Worm (Caenorhabditis elegans) whole organism, L4/young adult: ENCODE results near the gene K03B4.9.

Experiments
- W03F9.2 ChIP-seq: fragments of 150-350 bp; optimal IDR thresholded peaks from 2 replicates; lab custom pipeline; 2014; ENCODE audit warnings: missing biosample characterization, missing genetic modification characterization
- dao-5 ChIP-seq: sonication (generic microtip); optimal IDR thresholded peaks from 2 replicates; lab custom pipeline; 2016; ENCODE audit warnings: missing genotype, missing genetic modification characterization, moderate library complexity, missing compliant biosample characterization
- him-1 ChIP-seq: sonication (generic microtip); optimal IDR thresholded peaks from 2 replicates; lab custom pipeline; 2016; ENCODE audit warnings: missing genotype, missing genetic modification reagents, missing genetic modification characterization, missing compliant biosample characterization

DNA sequence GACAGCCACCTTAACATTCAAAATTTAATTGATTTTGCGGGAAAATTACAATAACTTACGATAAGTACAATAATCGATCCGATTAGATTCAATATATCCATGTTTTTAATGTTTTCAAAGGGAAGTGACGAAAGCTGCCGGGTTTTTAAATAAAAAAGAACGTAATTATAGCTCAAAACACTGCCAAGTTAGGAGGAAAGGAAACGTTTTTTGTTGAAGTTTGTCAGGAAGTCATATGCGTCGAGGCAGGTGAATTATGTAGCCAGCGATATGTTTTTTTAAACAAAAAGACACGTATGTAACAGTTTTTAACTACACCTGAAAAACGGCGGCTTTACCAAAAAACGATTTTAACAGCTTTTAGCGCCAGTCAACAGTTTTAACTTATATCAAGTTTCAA is 6.7 kb downstream of the K03B4.9 start, which contains the start of gene srx-73:
- TF ChIP-seq W03F9.2, result no peak
- TF ChIP-seq dao-5 (tag; lab: Kevin White, UChicago), result no peak
- no peak for TF ChIP-seq him-1 (tag; lab: Kevin White, UChicago)
